Fruit fly (Drosophila melanogaster) whole organism, embryonic: ENCODE data around the gene dpr20.

ENCODE experiments used
- CG1024 ChIP-seq: fragments of 200-800 bp; sonication (Bioruptor generic); IDR thresholded peaks from 2 replicates; pipeline ENCODE4 v1.3.6; 2022; ENCODE audit warnings: missing biosample characterization, missing genetic modification characterization
- CG12236 ChIP-seq: fragments of 200-800 bp; sonication (Bioruptor generic); optimal IDR thresholded peaks from 2 replicates; lab custom pipeline; 2016; ENCODE audit warnings: missing biosample characterization, missing genetic modification characterization
- CG12769 ChIP-seq: fragments of 200-800 bp; sonication (Bioruptor generic); optimal IDR thresholded peaks from 2 replicates; lab custom pipeline; 2019; ENCODE audit warnings: missing biosample characterization, mild to moderate bottlenecking, missing genetic modification characterization, moderate library complexity
- CG14710 ChIP-seq: fragments of 200-800 bp; sonication (Bioruptor generic); optimal IDR thresholded peaks from 3 replicates; lab custom pipeline; 2019; ENCODE audit warnings: missing biosample characterization, mild to moderate bottlenecking, missing genetic modification characterization, moderate library complexity
- CG15514 ChIP-seq: fragments of 200-800 bp; sonication (Bioruptor generic); optimal IDR thresholded peaks from 3 replicates; lab custom pipeline; 2017; ENCODE audit warnings: missing biosample characterization, missing genetic modification characterization, mild to moderate bottlenecking, moderate library complexity, missing genetic modification reagents
- CG16863 ChIP-seq: fragments of 200-800 bp; sonication (Bioruptor generic); optimal IDR thresholded peaks from 3 replicates; lab custom pipeline; 2016; ENCODE audit warnings: missing biosample characterization, missing genetic modification characterization
- CG17912 ChIP-seq: fragments of 200-800 bp; sonication (Bioruptor generic); optimal IDR thresholded peaks from 2 replicates; lab custom pipeline; 2018; ENCODE audit warnings: missing biosample characterization, mild to moderate bottlenecking, missing genetic modification characterization
- CG1832 ChIP-seq: fragments of 200-800 bp; sonication (Bioruptor generic); optimal IDR thresholded peaks from 2 replicates; lab custom pipeline; 2017; ENCODE audit warnings: missing biosample characterization, mild to moderate bottlenecking, missing genetic modification characterization, inconsistent platforms
- CG4424 ChIP-seq: fragments of 200-800 bp; sonication (Bioruptor generic); optimal IDR thresholded peaks from 3 replicates; lab custom pipeline; 2016; ENCODE audit warnings: missing biosample characterization, missing genetic modification characterization
- CG4617 ChIP-seq: fragments of 200-800 bp; sonication (Bioruptor generic); optimal IDR thresholded peaks from 3 replicates; lab custom pipeline; 2016; ENCODE audit warnings: missing biosample characterization, missing genetic modification characterization, borderline replicate concordance
- CG4854 ChIP-seq: fragments of 200-800 bp; sonication (Bioruptor generic); optimal IDR thresholded peaks from 2 replicates; lab custom pipeline; 2016; ENCODE audit warnings: missing biosample characterization, missing genetic modification characterization, inconsistent platforms
- CG5180 ChIP-seq: fragments of 200-800 bp; sonication (Bioruptor generic); optimal IDR thresholded peaks from 3 replicates; lab custom pipeline; 2017; ENCODE audit warnings: missing biosample characterization, missing genetic modification characterization, mild to moderate bottlenecking, moderate library complexity, missing genetic modification reagents
- CG5245 ChIP-seq: fragments of 200-800 bp; sonication (Bioruptor generic); optimal IDR thresholded peaks from 3 replicates; lab custom pipeline; 2016; ENCODE audit warnings: missing biosample characterization, missing genetic modification characterization
- CG6813 ChIP-seq: fragments of 200-800 bp; sonication (Bioruptor generic); optimal IDR thresholded peaks from 2 replicates; lab custom pipeline; 2017; ENCODE audit warnings: missing biosample characterization, missing genetic modification characterization, mild to moderate bottlenecking, moderate library complexity, missing genetic modification reagents
- CG9797 ChIP-seq: fragments of 200-800 bp; sonication (Bioruptor generic); optimal IDR thresholded peaks from 3 replicates; lab custom pipeline; 2018; ENCODE audit warnings: missing biosample characterization, mild to moderate bottlenecking, missing genetic modification characterization
- CHES-1-like ChIP-seq: fragments of 200-800 bp; sonication (Bioruptor generic); optimal IDR thresholded peaks from 2 replicates; lab custom pipeline; 2016; ENCODE audit warnings: missing biosample characterization, missing genetic modification characterization
- D ChIP-seq, 2 experiments: fragments of 200-800 bp in 1 of 2; fragments of >200 bp in 1 of 2; sonication (Bioruptor generic) in 1 of 2; optimal IDR thresholded peaks; 2 replicates in 1 of 2; 3 replicates in 1 of 2; lab custom pipeline; 2017; ENCODE audit warnings: mild to moderate bottlenecking in 1 of 2, missing biosample characterization in 1 of 2, missing genetic modification characterization in 1 of 2, missing genetic modification reagents in 1 of 2
- Dad ChIP-seq: fragments of 200-800 bp; sonication (Bioruptor generic); optimal IDR thresholded peaks from 3 replicates; lab custom pipeline; 2016; ENCODE audit warnings: missing biosample characterization, missing genetic modification characterization
- Dll ChIP-seq: fragments of 200-800 bp; sonication (Bioruptor generic); IDR thresholded peaks from 4 replicates; pipeline ENCODE4 v1.3.6; 2022; ENCODE audit warnings: missing biosample characterization, missing genetic modification characterization; ENCODE audit not compliant: partially characterized antibody
- HLH4C ChIP-seq: fragments of 200-800 bp; sonication (Bioruptor generic); IDR thresholded peaks from 3 replicates; pipeline ENCODE4 v1.3.6; 2022; ENCODE audit warnings: missing biosample characterization, missing genetic modification characterization; ENCODE audit not compliant: partially characterized antibody
- Hand ChIP-seq: fragments of 200-800 bp; sonication (Bioruptor generic); optimal IDR thresholded peaks from 2 replicates; lab custom pipeline; 2017; ENCODE audit warnings: mild to moderate bottlenecking, missing biosample characterization, missing genetic modification reagents, missing genetic modification characterization
- Mad ChIP-seq: fragments of 200-800 bp; sonication (Bioruptor generic); optimal IDR thresholded peaks from 2 replicates; lab custom pipeline; 2016; ENCODE audit warnings: missing biosample characterization, missing genetic modification characterization
- Optix ChIP-seq: fragments of 200-800 bp; sonication (Bioruptor generic); IDR thresholded peaks from 3 replicates; pipeline ENCODE4 v1.3.6; 2022; ENCODE audit warnings: missing biosample characterization, missing genetic modification characterization
- PHDP ChIP-seq: fragments of 200-800 bp; sonication (Bioruptor generic); optimal IDR thresholded peaks from 3 replicates; lab custom pipeline; 2018; ENCODE audit warnings: missing biosample characterization, mild to moderate bottlenecking, missing genetic modification characterization, moderate library complexity
- Side ChIP-seq: fragments of 200-800 bp; sonication (Bioruptor generic); optimal IDR thresholded peaks from 2 replicates; lab custom pipeline; 2016; ENCODE audit warnings: missing biosample characterization, missing genetic modification characterization
- Stat92E ChIP-seq, 3 experiments: fragments of >200 bp in 2 of 3; fragments of 200-800 bp in 1 of 3; sonication (Bioruptor generic) in 1 of 3; optimal IDR thresholded peaks; 2 replicates each; lab custom pipeline; 2017 to 2019; ENCODE audit warnings: missing biosample characterization in 3 of 3, missing genetic modification characterization in 3 of 3, mild to moderate bottlenecking in 1 of 3, moderate library complexity in 1 of 3
- al ChIP-seq: fragments of 200-800 bp; sonication (Bioruptor generic); IDR thresholded peaks from 2 replicates; pipeline ENCODE4 v1.3.6; 2022; ENCODE audit warnings: missing biosample characterization, missing genetic modification characterization
- amos ChIP-seq: fragments of 200-800 bp; sonication (Bioruptor generic); IDR thresholded peaks from 2 replicates; pipeline ENCODE4 v1.3.6; 2022; ENCODE audit warnings: missing biosample characterization, missing genetic modification characterization; ENCODE audit not compliant: partially characterized antibody
- ara ChIP-seq: fragments of 200-800 bp; sonication (Bioruptor generic); IDR thresholded peaks from 2 replicates; pipeline ENCODE4 v1.3.6; 2022; ENCODE audit warnings: missing biosample characterization, missing genetic modification characterization
- br ChIP-seq: fragments of >200 bp; optimal IDR thresholded peaks from 2 replicates; lab custom pipeline; 2017
- dmrt11E ChIP-seq: fragments of 200-800 bp; sonication (Bioruptor generic); optimal IDR thresholded peaks from 3 replicates; lab custom pipeline; 2018; ENCODE audit warnings: missing biosample characterization, mild to moderate bottlenecking, missing genetic modification characterization, moderate library complexity
- esg ChIP-seq: fragments of 200-800 bp; sonication (Bioruptor generic); conservative IDR thresholded peaks from 2 replicates; pipeline ENCODE4 v1.3.6; 2022; ENCODE audit warnings: missing biosample characterization, missing genetic modification characterization
- fd102C ChIP-seq: fragments of 200-800 bp; sonication (Bioruptor generic); optimal IDR thresholded peaks from 2 replicates; lab custom pipeline; 2018; ENCODE audit warnings: missing biosample characterization, mild to moderate bottlenecking, missing genetic modification characterization, moderate library complexity
- grn ChIP-seq: fragments of 200-800 bp; sonication (Bioruptor generic); optimal IDR thresholded peaks from 3 replicates; lab custom pipeline; 2017; ENCODE audit warnings: missing biosample characterization, missing genetic modification characterization
- h ChIP-seq: fragments of >200 bp; optimal IDR thresholded peaks from 2 replicates; lab custom pipeline; 2017
- ken ChIP-seq: fragments of 200-800 bp; sonication (Bioruptor generic); IDR thresholded peaks from 3 replicates; pipeline ENCODE4 v1.3.6; 2022; ENCODE audit warnings: missing biosample characterization, missing genetic modification characterization
- lab ChIP-seq: fragments of 200-800 bp; sonication (Bioruptor generic); optimal IDR thresholded peaks from 3 replicates; lab custom pipeline; 2017; ENCODE audit warnings: missing biosample characterization, missing genetic modification characterization, mild to moderate bottlenecking, moderate library complexity, missing genetic modification reagents
- lola ChIP-seq, 3 experiments: fragments of >200 bp in 2 of 3; fragments of 200-800 bp in 1 of 3; sonication (Bioruptor generic) in 1 of 3; optimal IDR thresholded peaks; 2 replicates each; lab custom pipeline; 2017 to 2019; ENCODE audit warnings: missing biosample characterization in 3 of 3, missing genetic modification characterization in 3 of 3, mild to moderate bottlenecking in 1 of 3, moderate library complexity in 1 of 3
- pan ChIP-seq, 4 experiments: fragments of >200 bp in 3 of 4; fragments of 200-800 bp in 1 of 4; sonication (Bioruptor generic) in 1 of 4; optimal IDR thresholded peaks in 3 of 4; IDR thresholded peaks in 1 of 4; 2 replicates each; pipeline versions ENCODE4 v1.3.6 to Lab custom; 2017 to 2022; ENCODE audit warnings: missing biosample characterization in 2 of 4, missing genetic modification characterization in 2 of 4, mixed read lengths in 1 of 4
- pb ChIP-seq: fragments of 200-800 bp; sonication (Bioruptor generic); optimal IDR thresholded peaks from 3 replicates; lab custom pipeline; 2016; ENCODE audit warnings: missing biosample characterization, missing genetic modification characterization
- pum ChIP-seq: fragments of 200-800 bp; sonication (Bioruptor generic); optimal IDR thresholded peaks from 2 replicates; lab custom pipeline; 2016; ENCODE audit warnings: missing biosample characterization, missing genetic modification characterization
- ro ChIP-seq: fragments of 200-800 bp; sonication (Bioruptor generic); IDR thresholded peaks from 2 replicates; pipeline ENCODE4 v1.3.6; 2022; ENCODE audit warnings: missing biosample characterization, missing genetic modification characterization
- sc ChIP-seq, 3 experiments: fragments of >200 bp in 2 of 3; fragments of 200-800 bp in 1 of 3; sonication (Bioruptor generic) in 1 of 3; optimal IDR thresholded peaks; 2 replicates in 2 of 3; 3 replicates in 1 of 3; lab custom pipeline; 2017; ENCODE audit warnings: mild to moderate bottlenecking in 1 of 3, missing biosample characterization in 1 of 3, missing genetic modification characterization in 1 of 3, missing genetic modification reagents in 1 of 3
- sens-2 ChIP-seq: fragments of 200-800 bp; sonication (Bioruptor generic); IDR thresholded peaks from 2 replicates; pipeline ENCODE4 v1.3.6; 2022; ENCODE audit warnings: missing biosample characterization, missing genetic modification characterization
- so ChIP-seq: fragments of 200-800 bp; sonication (Bioruptor generic); IDR thresholded peaks from 3 replicates; pipeline ENCODE4 v1.3.6; 2022; ENCODE audit warnings: missing biosample characterization, missing genetic modification characterization
- sr ChIP-seq: fragments of 200-800 bp; sonication (Bioruptor generic); IDR thresholded peaks from 3 replicates; pipeline ENCODE4 v1.3.6; 2022; ENCODE audit warnings: missing biosample characterization, missing genetic modification characterization
- ssp ChIP-seq: fragments of 200-800 bp; sonication (Bioruptor generic); IDR thresholded peaks from 2 replicates; pipeline ENCODE4 v1.3.6; 2022; ENCODE audit warnings: missing biosample characterization, missing genetic modification characterization
- tin ChIP-seq: fragments of 200-800 bp; sonication (Bioruptor generic); optimal IDR thresholded peaks from 3 replicates; lab custom pipeline; 2016; ENCODE audit warnings: missing biosample characterization, missing genetic modification characterization
- wdn ChIP-seq: fragments of 200-800 bp; sonication (Bioruptor generic); IDR thresholded peaks from 2 replicates; pipeline ENCODE4 v1.3.6; 2022; ENCODE audit warnings: missing biosample characterization, missing genetic modification characterization

Gene dpr20

DNA sequence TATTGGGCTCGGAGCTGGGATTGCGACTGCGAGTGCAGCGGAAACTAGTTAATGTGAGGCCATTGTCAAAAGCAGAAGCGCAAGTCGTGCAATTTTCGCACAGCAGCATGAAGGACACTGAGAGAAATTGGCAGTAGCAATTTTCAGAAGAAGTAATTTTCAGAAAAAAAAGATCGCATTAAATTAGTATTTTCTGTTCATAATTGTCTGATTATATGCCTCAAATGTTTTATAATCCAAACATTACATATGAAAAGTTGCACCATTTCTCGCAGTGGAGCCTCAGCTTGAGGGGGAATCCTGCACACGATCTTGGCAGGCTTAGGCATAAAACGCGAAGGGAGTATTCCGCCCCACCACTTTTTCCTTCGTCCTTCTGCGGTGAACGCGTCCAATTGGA lies 47.3 kb upstream of the dpr20 start (continued):
- TF ChIP-seq Side (GFP tag; lab: Kevin White, UChicago) (peak; percentile 60), CG1024 (GFP tag; lab: Robert Waterston, UW) (peak; percentile 48; the same call in 1 of the 2 replicates), CG4854 (GFP tag; lab: Kevin White, UChicago) (no peak), Stat92E (GFP tag; optimal IDR thresholded peaks at IDR 0.05; lab: Kevin White, UChicago) (no peak), lab (peak; percentile 42), grn (GFP tag; lab: Kevin White, UChicago) (no peak), CG15514 (no peak), CG1832 (GFP tag; lab: Kevin White, UChicago) (no peak), Optix (peak; percentile 53; the same call in 1 of the 3 replicates), br (lab: Kevin White, UChicago) (no peak), dmrt11E (peak; percentile 91), CG9797 (no peak), HLH4C (GFP tag; lab: Robert Waterston, UW) (no peak), sens-2 (GFP tag; lab: Robert Waterston, UW) (peak; percentile 64), Dll (no peak), CG4424 (GFP tag; lab: Kevin White, UChicago) (peak; percentile 63), CG4617 (GFP tag; lab: Kevin White, UChicago) (peak; percentile 2), ken (peak; percentile 55; the same call in 1 of the 3 replicates), CHES-1-like (GFP tag; lab: Kevin White, UChicago) (no peak), al (GFP tag; lab: Robert Waterston, UW) (no peak), so (no peak), ro (GFP tag; lab: Robert Waterston, UW) (0 out of 2 replicates have a peak, but pooled peaks have one; percentile 23), PHDP (tag; lab: Kevin White, UChicago) (peak; percentile 56), CG16863 (GFP tag; lab: Kevin White, UChicago) (peak; percentile 72), pum (peak; percentile 70), tin (GFP tag; lab: Kevin White, UChicago) (peak; percentile 45), ssp (GFP tag; lab: Robert Waterston, UW) (peak; percentile 52), D (optimal IDR thresholded peaks at IDR 0.05; lab: Kevin White, UChicago) (no peak), D (GFP tag; optimal IDR thresholded peaks at IDR 0.05; lab: Kevin White, UChicago) (peak; percentile 74), CG12236 (GFP tag; lab: Kevin White, UChicago) (peak; percentile 25), esg (GFP tag; lab: Robert Waterston, UW) (peak; percentile 49; the same call in 1 of the 2 replicates), CG6813 (peak; percentile 49), pan (optimal IDR thresholded peaks at IDR 0.05; lab: Kevin White, UChicago) (no peak), pan (GFP tag; optimal IDR thresholded peaks at IDR 0.05 in 1 of 2, IDR thresholded peaks at IDR 0.05 in 1 of 2) (peak in 1 of 2 experiments; percentile 50), fd102C (no peak), CG5180 (peak; percentile 28), CG17912 (GFP tag; lab: Kevin White, UChicago) (no peak), Hand (no peak), CG14710 (tag; lab: Kevin White, UChicago) (peak; percentile 49), sc (optimal IDR thresholded peaks at IDR 0.05; lab: Kevin White, UChicago) (no peak), sc (GFP tag; optimal IDR thresholded peaks at IDR 0.05; lab: Kevin White, UChicago) (peak; percentile 49), Dad (GFP tag; lab: Kevin White, UChicago) (peak; percentile 12), sr (no peak), lola (GFP tag; optimal IDR thresholded peaks at IDR 0.05; lab: Kevin White, UChicago) (peak in 1 of 3 experiments; percentile 80), amos (GFP tag; lab: Robert Waterston, UW) (no peak), CG12769 (peak; percentile 36), pb (no peak), wdn (GFP tag; lab: Robert Waterston, UW) (no peak), ara (GFP tag; lab: Robert Waterston, UW) (peak; percentile 89), CG5245 (GFP tag; lab: Kevin White, UChicago) (peak; percentile 52), h (lab: Kevin White, UChicago) (no peak), Mad (no peak)
